Fruit fly (Drosophila melanogaster) whole organism, embryonic: ENCODE measurements around the gene Psa.
A peak's percentile ranks its signal among the peaks of the same experiment; 100 is the strongest.

Experiments
- Ada2b ChIP-seq: fragments of 200-800 bp; sonication (Bioruptor generic); IDR thresholded peaks from 2 replicates; pipeline ENCODE4 v1.3.6; 2022; ENCODE audit warnings: missing biosample characterization, missing genetic modification characterization
- CG1024 ChIP-seq: fragments of 200-800 bp; sonication (Bioruptor generic); IDR thresholded peaks from 2 replicates; pipeline ENCODE4 v1.3.6; 2022; ENCODE audit warnings: missing biosample characterization, missing genetic modification characterization
- CG10543 ChIP-seq: fragments of 200-800 bp; sonication (Bioruptor generic); optimal IDR thresholded peaks from 3 replicates; lab custom pipeline; 2017; ENCODE audit warnings: missing biosample characterization, mild to moderate bottlenecking, missing genetic modification characterization, moderate library complexity
- CG11456 ChIP-seq: fragments of 200-800 bp; sonication (Bioruptor generic); IDR thresholded peaks from 3 replicates; pipeline ENCODE4 v1.3.6; 2022; ENCODE audit warnings: missing biosample characterization, missing genetic modification characterization
- CG11560 ChIP-seq: fragments of 200-800 bp; sonication (Bioruptor generic); IDR thresholded peaks from 3 replicates; pipeline ENCODE4 v1.3.6; 2022; ENCODE audit warnings: missing biosample characterization, missing genetic modification characterization
- CG11723 ChIP-seq: fragments of 200-800 bp; sonication (Bioruptor generic); optimal IDR thresholded peaks from 2 replicates; lab custom pipeline; 2017; ENCODE audit warnings: missing biosample characterization, mild to moderate bottlenecking, missing genetic modification characterization
- CG12391 ChIP-seq: fragments of 200-800 bp; sonication (Bioruptor generic); optimal IDR thresholded peaks from 3 replicates; lab custom pipeline; 2018; ENCODE audit warnings: missing biosample characterization, mild to moderate bottlenecking, missing genetic modification characterization, moderate library complexity
- CG13123 ChIP-seq: fragments of 200-800 bp; sonication (Bioruptor generic); optimal IDR thresholded peaks from 2 replicates; lab custom pipeline; 2016; ENCODE audit warnings: missing biosample characterization, missing genetic modification characterization
- CG14710 ChIP-seq: fragments of 200-800 bp; sonication (Bioruptor generic); optimal IDR thresholded peaks from 3 replicates; lab custom pipeline; 2019; ENCODE audit warnings: missing biosample characterization, mild to moderate bottlenecking, missing genetic modification characterization, moderate library complexity
- CG1602 ChIP-seq: fragments of 200-800 bp; sonication (Bioruptor generic); optimal IDR thresholded peaks from 3 replicates; lab custom pipeline; 2016; ENCODE audit warnings: missing biosample characterization, missing genetic modification characterization
- CG1647 ChIP-seq: fragments of 200-800 bp; sonication (Bioruptor generic); optimal IDR thresholded peaks from 3 replicates; lab custom pipeline; 2016; ENCODE audit warnings: missing biosample characterization, missing genetic modification characterization
- CG17328 ChIP-seq: fragments of 200-800 bp; sonication (Bioruptor generic); IDR thresholded peaks from 2 replicates; pipeline ENCODE4 v1.3.6; 2022; ENCODE audit warnings: missing biosample characterization, missing genetic modification characterization
- CG18011 ChIP-seq: fragments of 200-800 bp; sonication (Bioruptor generic); optimal IDR thresholded peaks from 2 replicates; lab custom pipeline; 2017; ENCODE audit warnings: missing biosample characterization, missing genetic modification characterization, mild to moderate bottlenecking, moderate library complexity, missing genotype
- CG18262 ChIP-seq: fragments of 200-800 bp; optimal IDR thresholded peaks from 3 replicates; lab custom pipeline; 2019; ENCODE audit warnings: missing biosample characterization, mild to moderate bottlenecking, missing genetic modification characterization, moderate library complexity
- CG2129 ChIP-seq: fragments of 200-800 bp; sonication (Bioruptor generic); IDR thresholded peaks from 2 replicates; pipeline ENCODE4 v1.3.6; 2022; ENCODE audit warnings: missing biosample characterization, missing genetic modification characterization; ENCODE audit not compliant: partially characterized antibody
- CG2199 ChIP-seq: fragments of 200-800 bp; sonication (Bioruptor generic); IDR thresholded peaks from 3 replicates; pipeline ENCODE4 v1.3.6; 2022; ENCODE audit warnings: missing biosample characterization, missing genetic modification characterization
- CG2712 ChIP-seq: fragments of 200-800 bp; optimal IDR thresholded peaks from 3 replicates; lab custom pipeline; 2019; ENCODE audit warnings: missing biosample characterization, mild to moderate bottlenecking, missing genetic modification characterization, moderate library complexity
- CG3065 ChIP-seq: fragments of 200-800 bp; sonication (Bioruptor generic); optimal IDR thresholded peaks from 2 replicates; lab custom pipeline; 2016; ENCODE audit warnings: missing biosample characterization, missing genetic modification characterization
- CG3163 ChIP-seq: fragments of 200-800 bp; sonication (Bioruptor generic); optimal IDR thresholded peaks from 3 replicates; lab custom pipeline; 2016; ENCODE audit warnings: missing biosample characterization, missing genetic modification characterization
- CG32772 ChIP-seq: fragments of 200-800 bp; sonication (Bioruptor generic); IDR thresholded peaks from 2 replicates; pipeline ENCODE4 v1.3.6; 2022; ENCODE audit warnings: missing biosample characterization, missing genetic modification characterization
- CG4730 ChIP-seq: fragments of 200-800 bp; sonication (Bioruptor generic); IDR thresholded peaks from 2 replicates; pipeline ENCODE4 v1.3.6; 2022; ENCODE audit warnings: missing biosample characterization, missing genetic modification characterization
- CG8944 ChIP-seq: fragments of 200-800 bp; sonication (Bioruptor generic); optimal IDR thresholded peaks from 3 replicates; lab custom pipeline; 2016; ENCODE audit warnings: missing biosample characterization, missing genetic modification characterization
- CG9609 ChIP-seq: fragments of 200-800 bp; sonication (Bioruptor generic); optimal IDR thresholded peaks from 3 replicates; lab custom pipeline; 2016; ENCODE audit warnings: missing biosample characterization, missing genetic modification characterization
- D ChIP-seq, 2 experiments: fragments of 200-800 bp in 1 of 2; fragments of >200 bp in 1 of 2; sonication (Bioruptor generic) in 1 of 2; optimal IDR thresholded peaks; 2 replicates in 1 of 2; 3 replicates in 1 of 2; lab custom pipeline; 2017; ENCODE audit warnings: mild to moderate bottlenecking in 1 of 2, missing biosample characterization in 1 of 2, missing genetic modification characterization in 1 of 2, missing genetic modification reagents in 1 of 2
- Dad ChIP-seq: fragments of 200-800 bp; sonication (Bioruptor generic); optimal IDR thresholded peaks from 3 replicates; lab custom pipeline; 2016; ENCODE audit warnings: missing biosample characterization, missing genetic modification characterization
- Dbx ChIP-seq: fragments of 200-800 bp; sonication (Bioruptor generic); IDR thresholded peaks from 3 replicates; pipeline ENCODE4 v1.3.6; 2022; ENCODE audit warnings: missing biosample characterization, missing genetic modification characterization
- Dip2 ChIP-seq: fragments of 200-800 bp; sonication (Bioruptor generic); IDR thresholded peaks from 2 replicates; pipeline ENCODE4 v1.3.6; 2022; ENCODE audit warnings: missing biosample characterization, missing genetic modification characterization
- Dp ChIP-seq: fragments of 200-800 bp; sonication (Bioruptor generic); optimal IDR thresholded peaks from 2 replicates; lab custom pipeline; 2018; ENCODE audit warnings: missing biosample characterization, mild to moderate bottlenecking, missing genetic modification characterization, moderate library complexity
- HHEX ChIP-seq: fragments of 200-800 bp; sonication (Bioruptor generic); optimal IDR thresholded peaks from 3 replicates; lab custom pipeline; 2017; ENCODE audit warnings: missing biosample characterization, mild to moderate bottlenecking, missing genetic modification characterization, missing genetic modification reagents
- HLH3B ChIP-seq: fragments of 200-800 bp; sonication (Bioruptor generic); IDR thresholded peaks from 2 replicates; pipeline ENCODE4 v1.3.6; 2022; ENCODE audit warnings: missing biosample characterization, missing genetic modification characterization
- Hsf ChIP-seq: fragments of 200-800 bp; sonication (Bioruptor generic); optimal IDR thresholded peaks from 3 replicates; lab custom pipeline; 2016; ENCODE audit warnings: missing biosample characterization, missing genetic modification characterization
- Mes4 ChIP-seq: fragments of 200-800 bp; sonication (Bioruptor generic); optimal IDR thresholded peaks from 2 replicates; lab custom pipeline; 2016; ENCODE audit warnings: missing biosample characterization, missing genetic modification characterization
- Mrtf ChIP-seq: fragments of 200-800 bp; sonication (Bioruptor generic); IDR thresholded peaks from 3 replicates; pipeline ENCODE4 v1.3.6; 2022; ENCODE audit warnings: missing biosample characterization, missing genetic modification characterization
- Optix ChIP-seq: fragments of 200-800 bp; sonication (Bioruptor generic); IDR thresholded peaks from 3 replicates; pipeline ENCODE4 v1.3.6; 2022; ENCODE audit warnings: missing biosample characterization, missing genetic modification characterization
- TFAM ChIP-seq: fragments of 200-800 bp; sonication (Bioruptor generic); optimal IDR thresholded peaks from 2 replicates; lab custom pipeline; 2017; ENCODE audit warnings: missing biosample characterization, missing genetic modification characterization, inconsistent platforms
- ato ChIP-seq: fragments of 200-800 bp; sonication (Bioruptor generic); IDR thresholded peaks from 2 replicates; pipeline ENCODE4 v1.3.6; 2022; ENCODE audit warnings: missing biosample characterization, missing genetic modification characterization; ENCODE audit not compliant: partially characterized antibody
- bsh ChIP-seq, 2 experiments: fragments of 200-800 bp; sonication (Bioruptor generic); optimal IDR thresholded peaks; 2 replicates each; lab custom pipeline; 2017 to 2018; ENCODE audit warnings: mild to moderate bottlenecking in 2 of 2, missing biosample characterization in 2 of 2, missing genetic modification characterization in 2 of 2, moderate library complexity in 1 of 2
- cwo ChIP-seq: fragments of 200-800 bp; sonication (Bioruptor generic); optimal IDR thresholded peaks from 3 replicates; lab custom pipeline; 2017; ENCODE audit warnings: missing biosample characterization, missing genetic modification characterization, mild to moderate bottlenecking, moderate library complexity, missing genetic modification reagents
- gt ChIP-seq: fragments of 200-800 bp; sonication (Bioruptor generic); IDR thresholded peaks from 2 replicates; pipeline ENCODE4 v1.3.6; 2022; ENCODE audit warnings: missing biosample characterization, missing genetic modification characterization
- klu ChIP-seq: fragments of 200-800 bp; sonication (Bioruptor generic); IDR thresholded peaks from 2 replicates; pipeline ENCODE4 v1.3.6; 2022; ENCODE audit warnings: missing biosample characterization, missing genetic modification characterization
- lbe ChIP-seq: fragments of 200-800 bp; sonication (Bioruptor generic); optimal IDR thresholded peaks from 2 replicates; lab custom pipeline; 2016; ENCODE audit warnings: missing biosample characterization, mild to moderate bottlenecking, missing genetic modification characterization
- nerfin-1 ChIP-seq: fragments of 200-800 bp; sonication (Bioruptor generic); optimal IDR thresholded peaks from 3 replicates; lab custom pipeline; 2019; ENCODE audit warnings: missing biosample characterization, mild to moderate bottlenecking, missing genetic modification characterization, moderate library complexity
- odd ChIP-seq: fragments of 200-800 bp; sonication (Bioruptor generic); optimal IDR thresholded peaks from 2 replicates; lab custom pipeline; 2017; ENCODE audit warnings: missing biosample characterization, mild to moderate bottlenecking, missing genetic modification characterization
- pho ChIP-seq: fragments of 200-800 bp; sonication (Bioruptor generic); optimal IDR thresholded peaks from 2 replicates; lab custom pipeline; 2016; ENCODE audit warnings: missing biosample characterization, missing genetic modification characterization
- seq ChIP-seq: fragments of 200-800 bp; sonication (Bioruptor generic); IDR thresholded peaks from 2 replicates; pipeline ENCODE4 v1.3.6; 2022; ENCODE audit warnings: missing biosample characterization, missing genetic modification characterization
- shn ChIP-seq: fragments of 200-800 bp; sonication (Bioruptor generic); optimal IDR thresholded peaks from 3 replicates; lab custom pipeline; 2016; ENCODE audit warnings: missing biosample characterization, missing genetic modification characterization
- tna ChIP-seq: fragments of 200-800 bp; sonication (Bioruptor generic); IDR thresholded peaks from 2 replicates; pipeline ENCODE4 v1.3.6; 2022; ENCODE audit warnings: missing biosample characterization, missing genetic modification characterization; ENCODE audit not compliant: partially characterized antibody
- vnd ChIP-seq: fragments of 200-800 bp; sonication (Bioruptor generic); IDR thresholded peaks from 3 replicates; pipeline ENCODE4 v1.3.6; 2022; ENCODE audit warnings: missing biosample characterization, missing genetic modification characterization; ENCODE audit not compliant: partially characterized antibody
- zfh2 ChIP-seq: fragments of 200-800 bp; sonication (Bioruptor generic); optimal IDR thresholded peaks from 2 replicates; lab custom pipeline; 2016; ENCODE audit warnings: missing biosample characterization, missing genetic modification characterization

Psa gene

DNA sequence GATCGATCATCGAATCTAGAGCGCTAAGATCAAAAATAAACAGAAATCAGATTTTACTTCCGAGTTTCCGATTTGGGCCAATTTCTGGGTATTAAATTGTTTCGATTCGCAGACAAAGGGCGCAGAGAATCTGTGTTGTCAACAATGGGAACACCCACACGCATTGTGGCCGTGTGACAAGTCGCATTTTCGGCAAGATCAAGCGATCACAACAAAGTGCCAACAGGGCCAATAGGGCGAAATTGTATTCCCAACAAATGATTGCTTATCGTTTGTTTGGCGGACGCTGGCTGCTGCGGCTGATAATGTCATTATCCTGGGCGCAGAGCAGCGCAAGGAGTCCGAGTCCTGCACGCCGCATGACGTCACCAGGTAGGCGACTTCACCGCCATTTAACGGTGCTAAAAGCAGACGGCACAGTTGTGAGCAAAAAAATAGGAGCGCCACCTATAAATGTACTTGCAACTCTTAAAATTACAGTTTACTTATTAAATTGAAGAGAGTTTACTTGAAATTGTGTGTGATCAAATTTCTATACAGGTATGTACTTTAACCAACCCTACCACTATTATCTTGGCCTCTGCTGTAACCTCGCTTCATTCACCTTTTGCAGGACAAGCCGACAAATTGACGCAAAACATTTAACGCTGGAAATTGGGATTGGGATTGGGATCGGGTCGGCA is 23.5 kb upstream of the Psa start (continued):
- TF ChIP-seq Mes4 (GFP tag; lab: Kevin White, UChicago) (peak; percentile 63), odd (GFP tag; lab: Kevin White, UChicago) (peak; percentile 17), CG2199 (GFP tag; lab: Robert Waterston, UW) (0 out of 3 replicates have a peak, but pooled peaks have one; percentile 48), CG2129 (GFP tag; lab: Robert Waterston, UW) (no peak), CG1602 (GFP tag; lab: Kevin White, UChicago) (peak; percentile 70), tna (no peak), CG9609 (peak; percentile 65), Dbx (no peak), ato (no peak), CG1647 (GFP tag; lab: Kevin White, UChicago) (no peak), pho (GFP tag; lab: Kevin White, UChicago) (no peak), CG12391 (tag; lab: Kevin White, UChicago) (peak; percentile 70), CG11456 (GFP tag; lab: Robert Waterston, UW) (peak; percentile 64; the same call in 1 of the 3 replicates), Hsf (GFP tag; lab: Kevin White, UChicago) (peak; percentile 70), CG4730 (GFP tag; lab: Robert Waterston, UW) (peak; percentile 59), shn (GFP tag; lab: Kevin White, UChicago) (peak; percentile 30), Dad (GFP tag; lab: Kevin White, UChicago) (peak; percentile 30), D (optimal IDR thresholded peaks at IDR 0.05; lab: Kevin White, UChicago) (peak; percentile 97), D (GFP tag; optimal IDR thresholded peaks at IDR 0.05; lab: Kevin White, UChicago) (peak; percentile 44), CG11560 (tag; lab: Robert Waterston, UW) (no peak), CG13123 (GFP tag; lab: Kevin White, UChicago) (no peak), HHEX (no peak), CG18011 (GFP tag; lab: Kevin White, UChicago) (no peak), bsh (GFP tag; optimal IDR thresholded peaks at IDR 0.05; lab: Kevin White, UChicago) (peak in 1 of 2 experiments; percentile 62), nerfin-1 (peak; percentile 20), CG18262 (tag; lab: Kevin White, UChicago) (peak; percentile 81), zfh2 (no peak), HLH3B (GFP tag; lab: Robert Waterston, UW) (peak; percentile 46), CG11723 (no peak), TFAM (GFP tag; lab: Kevin White, UChicago) (no peak), CG3065 (GFP tag; lab: Kevin White, UChicago) (peak; percentile 17), Dp (no peak), lbe (GFP tag; lab: Kevin White, UChicago) (no peak), CG2712 (tag; lab: Kevin White, UChicago) (peak; percentile 82), CG3163 (GFP tag; lab: Kevin White, UChicago) (no peak), seq (GFP tag; lab: Robert Waterston, UW) (0 out of 2 replicates have a peak, but pooled peaks have one; percentile 42), Ada2b (GFP tag; lab: Robert Waterston, UW) (peak; percentile 69; the same call in 1 of the 2 replicates), CG32772 (GFP tag; lab: Robert Waterston, UW) (peak; percentile 46; the same call in 1 of the 2 replicates), Dip2 (GFP tag; lab: Robert Waterston, UW) (no peak), CG10543 (no peak), CG17328 (peak; percentile 89), vnd (GFP tag; lab: Robert Waterston, UW) (no peak), CG14710 (peak; percentile 64), cwo (GFP tag; lab: Kevin White, UChicago) (no peak), CG1024 (GFP tag; lab: Robert Waterston, UW) (peak; percentile 60; the same call in 1 of the 2 replicates), CG8944 (GFP tag; lab: Kevin White, UChicago) (peak; percentile 49), Mrtf (GFP tag; lab: Robert Waterston, UW) (peak; percentile 71; the same call in 2 of the 3 replicates), klu (peak; percentile 26; the same call in 1 of the 2 replicates), Optix (GFP tag; lab: Robert Waterston, UW) (peak; percentile 63; the same call in 1 of the 3 replicates), gt (GFP tag; lab: Robert Waterston, UW) (peak; percentile 70)
